Fruit fly (Drosophila melanogaster) Kc167 (cell line): Measurements from ENCODE around the gene CG6800.

ENCODE experiments used
- Myc ChIP-seq: fragments of >200 bp; optimal IDR thresholded peaks from 2 replicates; lab custom pipeline; 2017; ENCODE audit warnings: missing external identifiers
- Sin3A ChIP-seq: fragments of >200 bp; optimal IDR thresholded peaks from 2 replicates; lab custom pipeline; 2018; ENCODE audit warnings: missing external identifiers
- h ChIP-seq: fragments of >200 bp; optimal IDR thresholded peaks from 3 replicates; lab custom pipeline; 2018; ENCODE audit warnings: missing external identifiers
- insv ChIP-seq: fragments of >200 bp; optimal IDR thresholded peaks from 3 replicates; lab custom pipeline; 2018; ENCODE audit warnings: missing external identifiers
- psq ChIP-seq: fragments of >200 bp; optimal IDR thresholded peaks from 2 replicates; lab custom pipeline; 2017; ENCODE audit warnings: missing external identifiers
- ttk ChIP-seq: sonication (Bioruptor generic); optimal IDR thresholded peaks from 2 replicates; lab custom pipeline; 2017; ENCODE audit warnings: missing external identifiers

DNA sequence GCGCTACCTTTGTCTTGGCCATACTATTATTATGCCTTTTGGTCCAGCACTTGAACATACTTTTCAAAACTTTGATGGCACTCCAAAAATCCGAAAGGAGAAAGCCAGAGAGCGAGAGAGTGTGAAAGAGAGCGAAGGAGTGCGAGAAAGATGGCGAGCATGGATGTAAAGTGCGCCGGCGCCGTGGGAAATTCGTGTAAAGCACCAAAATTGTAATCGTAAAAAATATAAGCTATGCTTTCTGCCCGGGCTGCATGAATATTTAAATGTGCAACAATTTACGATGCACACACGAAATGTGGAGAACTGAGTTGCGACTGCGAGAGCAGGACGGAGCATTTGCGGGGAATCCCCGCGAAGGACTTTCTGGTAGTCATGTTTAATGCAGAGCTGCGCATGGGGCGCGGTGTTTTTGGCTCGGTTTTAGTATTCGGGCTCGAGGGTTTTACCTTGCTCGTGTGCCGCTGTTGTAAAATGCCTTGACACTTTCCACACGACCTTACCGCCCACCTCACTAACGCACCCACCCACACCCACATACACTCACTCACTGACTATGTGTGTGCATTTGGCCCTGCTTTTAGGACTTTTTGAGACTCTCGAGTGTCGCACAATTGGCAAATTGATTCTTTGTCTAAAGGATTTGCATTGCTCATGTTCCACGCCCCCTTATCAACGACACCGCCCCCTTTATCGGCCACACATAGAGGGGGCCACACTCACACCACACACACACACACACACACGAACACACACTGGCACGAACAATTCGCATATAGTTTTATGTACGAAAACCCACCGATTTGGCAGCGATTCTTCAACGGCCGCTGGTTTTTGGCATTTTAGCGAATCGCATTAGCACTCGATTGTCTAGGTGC, 46.0 kb downstream of the CG6800 start:
- TF ChIP-seq Sin3A (lab: Kevin White, UChicago) (no peak), psq (lab: Kevin White, UChicago) (no peak), ttk (lab: Kevin White, UChicago) (no peak), Myc (lab: Kevin White, UChicago) (no peak), insv (no peak), h (lab: Kevin White, UChicago) (no peak)
